Worm (Caenorhabditis elegans): Measurements from ENCODE around the gene mstr-2.

mstr-2 gene

DNA sequence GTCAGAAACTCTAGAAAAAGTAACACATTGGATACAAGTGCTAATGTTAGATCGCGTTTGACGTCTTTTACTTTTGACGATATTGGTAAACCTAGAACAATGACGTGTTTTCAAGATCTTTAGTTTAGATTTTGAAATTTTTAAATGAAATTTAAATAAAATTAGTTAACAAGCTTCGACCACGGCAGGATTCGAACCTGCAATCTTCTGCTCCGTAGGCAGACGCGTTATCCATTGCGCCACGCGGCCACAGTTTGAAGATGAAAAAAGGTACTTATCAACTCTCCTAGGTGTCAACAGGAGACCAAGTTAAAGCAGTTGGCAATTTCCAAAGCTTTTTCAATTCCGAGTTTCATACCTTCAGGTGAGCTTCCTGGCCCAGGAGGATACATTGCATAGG, 19.6 kb upstream of the mstr-2 start (continued):
- TF ChIP-seq unc-62 (GFP tag; optimal IDR thresholded peaks at IDR 0.05) (no peak), Y53G8AR.9 (GFP tag; conservative IDR thresholded peaks at IDR 0.05) (no peak), C06A6.2 (GFP tag; conservative IDR thresholded peaks at IDR 0.05) (no peak), hrde-1 (tag; optimal IDR thresholded peaks at IDR 0.05; ENCODE audit: borderline replicate concordance) (no peak), D2030.7 (GFP tag; IDR thresholded peaks at IDR 0.05) (peak; percentile 69; the same call in 1 of the 2 replicates), tbp1 (GFP tag; optimal IDR thresholded peaks at IDR 0.05) (peak; percentile 93), nhr-179 (tag; optimal IDR thresholded peaks at IDR 0.05) (no peak), ztf-25 (GFP tag; IDR thresholded peaks at IDR 0.05) (0 out of 2 replicates have a peak, but pooled peaks have one; percentile 47), madf-6 (GFP tag; IDR thresholded peaks at IDR 0.05) (peak; percentile 69), hlh-26 (GFP tag; conservative IDR thresholded peaks at IDR 0.05) (no peak), F10E7.11 (tag; optimal IDR thresholded peaks at IDR 0.05) (no peak), Y95B8A.8 (GFP tag; IDR thresholded peaks at IDR 0.05) (no peak), lsy-27 (tag; optimal IDR thresholded peaks at IDR 0.05; ENCODE audit: borderline replicate concordance, insufficient read depth) (no peak), mcd-1 (GFP tag; IDR thresholded peaks at IDR 0.05) (no peak), hsf-1 (GFP tag; IDR thresholded peaks at IDR 0.05) (no peak), ztf-26 (tag; optimal IDR thresholded peaks at IDR 0.05) (no peak), Y67H2A.10 (GFP tag; conservative IDR thresholded peaks at IDR 0.05) (no peak), lin-35 (GFP tag; optimal IDR thresholded peaks at IDR 0.05) (no peak), hmg-20 (GFP tag; IDR thresholded peaks at IDR 0.05) (no peak), cebp-1 (GFP tag; IDR thresholded peaks at IDR 0.05) (no peak), cebp-1 (tag; optimal IDR thresholded peaks at IDR 0.05) (no peak), B0336.3 (GFP tag; IDR thresholded peaks at IDR 0.05) (no peak), rcor-1 (GFP tag; IDR thresholded peaks at IDR 0.05) (no peak), F49E8.2 (tag; optimal IDR thresholded peaks at IDR 0.05; ENCODE audit: insufficient read depth) (peak; percentile 62), ama-1 (optimal IDR thresholded peaks at IDR 0.05) (no peak), ama-1 (GFP tag; optimal IDR thresholded peaks at IDR 0.05) (no peak), snpc-3.4 (tag; optimal IDR thresholded peaks at IDR 0.05) (peak; percentile 29), mel-28 (tag; optimal IDR thresholded peaks at IDR 0.05; ENCODE audit: borderline replicate concordance) (no peak), attf-3 (GFP tag; conservative IDR thresholded peaks at IDR 0.05) (no peak), mxl-1 (tag; optimal IDR thresholded peaks at IDR 0.05) (no peak), attf-6 (GFP tag; IDR thresholded peaks at IDR 0.05) (no peak), B0019.2 (GFP tag; conservative IDR thresholded peaks at IDR 0.05) (no peak), madf-3 (GFP tag; IDR thresholded peaks at IDR 0.05) (no peak), ztf-6 (GFP tag; IDR thresholded peaks at IDR 0.05) (no peak), attf-5 (GFP tag; optimal IDR thresholded peaks at IDR 0.05) (no peak), sdz-38 (tag; optimal IDR thresholded peaks at IDR 0.05) (no peak), C17E4.6 (GFP tag; IDR thresholded peaks at IDR 0.05) (no peak), nfya-2 (GFP tag; IDR thresholded peaks at IDR 0.05) (no peak), rpc-1 (optimal IDR thresholded peaks at IDR 0.05) (peak; percentile 63), rpc-1 (tag; optimal IDR thresholded peaks at IDR 0.05) (peak; percentile 81), let-526 (GFP tag; IDR thresholded peaks at IDR 0.05) (no peak), sea-2 (GFP tag; IDR thresholded peaks at IDR 0.05) (no peak), aptf-2 (GFP tag; conservative IDR thresholded peaks at IDR 0.05) (no peak), F52B5.7 (tag; optimal IDR thresholded peaks at IDR 0.05) (no peak), athp-1 (tag; optimal IDR thresholded peaks at IDR 0.05) (no peak), ZK185.1 (tag; optimal IDR thresholded peaks at IDR 0.05; ENCODE audit: poor library complexity, severe bottlenecking) (no peak), Y53F4B.3 (GFP tag; IDR thresholded peaks at IDR 0.05) (0 out of 2 replicates have a peak, but pooled peaks have one; percentile 12), cebp-2 (GFP tag; IDR thresholded peaks at IDR 0.05) (no peak), bed-1 (GFP tag; IDR thresholded peaks at IDR 0.05) (no peak), pbrm-1 (GFP tag; IDR thresholded peaks at IDR 0.05) (peak; percentile 61; the same call in 1 of the 2 replicates)
